Fruit fly (Drosophila melanogaster) whole organism, embryonic: Measurements from ENCODE around the gene CG43689.

Experiments
- Bdp1 ChIP-seq: fragments of 200-800 bp; sonication (Bioruptor generic); optimal IDR thresholded peaks from 3 replicates; lab custom pipeline; 2016; ENCODE audit warnings: missing biosample characterization, missing genetic modification characterization
- Bgb ChIP-seq: fragments of 200-800 bp; sonication (Bioruptor generic); IDR thresholded peaks from 2 replicates; pipeline ENCODE4 v1.3.6; 2022; ENCODE audit warnings: missing biosample characterization, missing genetic modification characterization; ENCODE audit not compliant: partially characterized antibody
- CG10431 ChIP-seq: fragments of 200-800 bp; sonication (Bioruptor generic); optimal IDR thresholded peaks from 3 replicates; lab custom pipeline; 2018; ENCODE audit warnings: missing biosample characterization, mild to moderate bottlenecking, missing genetic modification characterization
- CG11456 ChIP-seq: fragments of 200-800 bp; sonication (Bioruptor generic); IDR thresholded peaks from 3 replicates; pipeline ENCODE4 v1.3.6; 2022; ENCODE audit warnings: missing biosample characterization, missing genetic modification characterization
- CG12659 ChIP-seq: fragments of 200-800 bp; sonication (Bioruptor generic); optimal IDR thresholded peaks from 3 replicates; lab custom pipeline; 2017; ENCODE audit warnings: mild to moderate bottlenecking, missing biosample characterization, missing genetic modification reagents, missing genetic modification characterization
- CG15073 ChIP-seq: fragments of 200-800 bp; sonication (Bioruptor generic); optimal IDR thresholded peaks from 2 replicates; lab custom pipeline; 2016; ENCODE audit warnings: missing biosample characterization, missing genetic modification characterization
- CG16863 ChIP-seq: fragments of 200-800 bp; sonication (Bioruptor generic); optimal IDR thresholded peaks from 3 replicates; lab custom pipeline; 2016; ENCODE audit warnings: missing biosample characterization, missing genetic modification characterization
- CG17385 ChIP-seq: fragments of 200-800 bp; sonication (Bioruptor generic); optimal IDR thresholded peaks from 3 replicates; lab custom pipeline; 2018; ENCODE audit warnings: missing biosample characterization, mild to moderate bottlenecking, missing genetic modification characterization
- CG17912 ChIP-seq: fragments of 200-800 bp; sonication (Bioruptor generic); optimal IDR thresholded peaks from 2 replicates; lab custom pipeline; 2018; ENCODE audit warnings: missing biosample characterization, mild to moderate bottlenecking, missing genetic modification characterization
- CG2889 ChIP-seq: fragments of 200-800 bp; sonication (Bioruptor generic); IDR thresholded peaks from 3 replicates; pipeline ENCODE4 v1.3.6; 2022; ENCODE audit warnings: missing biosample characterization, missing genetic modification characterization
- CG32772 ChIP-seq: fragments of 200-800 bp; sonication (Bioruptor generic); IDR thresholded peaks from 2 replicates; pipeline ENCODE4 v1.3.6; 2022; ENCODE audit warnings: missing biosample characterization, missing genetic modification characterization
- CG33557 ChIP-seq: fragments of 200-800 bp; sonication (Bioruptor generic); optimal IDR thresholded peaks from 2 replicates; lab custom pipeline; 2019; ENCODE audit warnings: missing biosample characterization, mild to moderate bottlenecking, missing genetic modification characterization, moderate library complexity
- CG4854 ChIP-seq: fragments of 200-800 bp; sonication (Bioruptor generic); optimal IDR thresholded peaks from 2 replicates; lab custom pipeline; 2016; ENCODE audit warnings: missing biosample characterization, missing genetic modification characterization, inconsistent platforms
- CG6654 ChIP-seq: fragments of 200-800 bp; sonication (Bioruptor generic); optimal IDR thresholded peaks from 2 replicates; lab custom pipeline; 2017; ENCODE audit warnings: missing biosample characterization, mild to moderate bottlenecking, missing genetic modification characterization
- CG6791 ChIP-seq: fragments of 200-800 bp; sonication (Bioruptor generic); IDR thresholded peaks from 3 replicates; pipeline ENCODE4 v1.3.6; 2022; ENCODE audit warnings: missing biosample characterization, missing genetic modification characterization; ENCODE audit not compliant: partially characterized antibody
- CG6813 ChIP-seq: fragments of 200-800 bp; sonication (Bioruptor generic); optimal IDR thresholded peaks from 2 replicates; lab custom pipeline; 2017; ENCODE audit warnings: missing biosample characterization, missing genetic modification characterization, mild to moderate bottlenecking, moderate library complexity, missing genetic modification reagents
- CG7271 ChIP-seq: fragments of 200-800 bp; sonication (Bioruptor generic); optimal IDR thresholded peaks from 2 replicates; lab custom pipeline; 2018; ENCODE audit warnings: missing biosample characterization, mild to moderate bottlenecking, missing genetic modification characterization, moderate library complexity
- CG7839 ChIP-seq: fragments of 200-800 bp; sonication (Bioruptor generic); optimal IDR thresholded peaks from 3 replicates; lab custom pipeline; 2018; ENCODE audit warnings: missing biosample characterization, mild to moderate bottlenecking, missing genetic modification characterization, moderate library complexity
- CG7963 ChIP-seq: fragments of 200-800 bp; sonication (Bioruptor generic); IDR thresholded peaks from 3 replicates; pipeline ENCODE4 v1.3.6; 2022; ENCODE audit warnings: missing biosample characterization, missing genetic modification characterization; ENCODE audit not compliant: partially characterized antibody
- CG7987 ChIP-seq: fragments of 200-800 bp; sonication (Bioruptor generic); optimal IDR thresholded peaks from 2 replicates; lab custom pipeline; 2018; ENCODE audit warnings: missing biosample characterization, mild to moderate bottlenecking, missing genetic modification characterization, moderate library complexity
- CG8924 ChIP-seq: fragments of 200-800 bp; optimal IDR thresholded peaks from 3 replicates; lab custom pipeline; 2019; ENCODE audit warnings: missing biosample characterization, mild to moderate bottlenecking, missing genetic modification characterization, moderate library complexity
- Dbx ChIP-seq: fragments of 200-800 bp; sonication (Bioruptor generic); IDR thresholded peaks from 3 replicates; pipeline ENCODE4 v1.3.6; 2022; ENCODE audit warnings: missing biosample characterization, missing genetic modification characterization
- Dref ChIP-seq: fragments of 200-800 bp; sonication (Bioruptor generic); IDR thresholded peaks from 2 replicates; pipeline ENCODE4 v1.3.6; 2022; ENCODE audit warnings: missing biosample characterization, missing genetic modification characterization
- Ets97D ChIP-seq: fragments of 200-800 bp; sonication (Bioruptor generic); optimal IDR thresholded peaks from 3 replicates; lab custom pipeline; 2016; ENCODE audit warnings: missing biosample characterization, missing genetic modification characterization
- Fer1 ChIP-seq: fragments of 200-800 bp; sonication (Bioruptor generic); optimal IDR thresholded peaks from 2 replicates; lab custom pipeline; 2017; ENCODE audit warnings: missing biosample characterization, mild to moderate bottlenecking, missing genetic modification characterization
- Lim3 ChIP-seq: fragments of 200-800 bp; sonication (Bioruptor generic); IDR thresholded peaks from 2 replicates; pipeline ENCODE4 v1.3.6; 2022; ENCODE audit warnings: missing biosample characterization, missing genetic modification characterization
- Oli ChIP-seq: fragments of 200-800 bp; sonication (Bioruptor generic); optimal IDR thresholded peaks from 2 replicates; lab custom pipeline; 2018; ENCODE audit warnings: missing biosample characterization, mild to moderate bottlenecking, missing genetic modification characterization, moderate library complexity
- Opbp ChIP-seq: fragments of 200-800 bp; sonication (Bioruptor generic); IDR thresholded peaks from 3 replicates; pipeline ENCODE4 v1.3.6; 2022; ENCODE audit warnings: missing biosample characterization, missing genetic modification characterization; ENCODE audit not compliant: partially characterized antibody
- Scr ChIP-seq: fragments of 200-800 bp; sonication (Bioruptor generic); IDR thresholded peaks from 2 replicates; pipeline ENCODE4 v1.3.6; 2022; ENCODE audit warnings: missing biosample characterization, missing genetic modification characterization; ENCODE audit not compliant: partially characterized antibody
- Sin3A ChIP-seq: fragments of >200 bp; optimal IDR thresholded peaks from 2 replicates; lab custom pipeline; 2018
- aop ChIP-seq: fragments of 200-800 bp; sonication (Bioruptor generic); IDR thresholded peaks from 2 replicates; pipeline ENCODE4 v1.3.6; 2022; ENCODE audit warnings: missing biosample characterization, missing genetic modification characterization
- ap ChIP-seq: fragments of 200-800 bp; sonication (Bioruptor generic); IDR thresholded peaks from 2 replicates; pipeline ENCODE4 v1.3.6; 2022; ENCODE audit warnings: missing biosample characterization, missing genetic modification characterization
- cad ChIP-seq: fragments of >200 bp; optimal IDR thresholded peaks from 2 replicates; lab custom pipeline; 2017; ENCODE audit warnings: missing biosample characterization, missing genetic modification characterization
- cato ChIP-seq: fragments of 200-800 bp; sonication (Bioruptor generic); optimal IDR thresholded peaks from 2 replicates; lab custom pipeline; 2016; ENCODE audit warnings: missing biosample characterization, missing genetic modification characterization, borderline replicate concordance
- chinmo ChIP-seq: fragments of 200-800 bp; sonication (Bioruptor generic); IDR thresholded peaks from 4 replicates; pipeline ENCODE4 v1.3.6; 2022; ENCODE audit warnings: missing biosample characterization, missing genetic modification characterization; ENCODE audit not compliant: partially characterized antibody
- crp ChIP-seq, 2 experiments: fragments of 200-800 bp; sonication (Bioruptor generic); optimal IDR thresholded peaks; 2 replicates in 1 of 2; 3 replicates in 1 of 2; lab custom pipeline; 2017; ENCODE audit warnings: missing biosample characterization in 2 of 2, missing genetic modification characterization in 2 of 2, mild to moderate bottlenecking in 1 of 2, moderate library complexity in 1 of 2
- disco-r ChIP-seq: fragments of 200-800 bp; sonication (Bioruptor generic); optimal IDR thresholded peaks from 2 replicates; lab custom pipeline; 2016; ENCODE audit warnings: missing biosample characterization, missing genetic modification characterization
- dysf ChIP-seq: fragments of 200-800 bp; sonication (Bioruptor generic); IDR thresholded peaks from 3 replicates; pipeline ENCODE4 v1.3.6; 2022; ENCODE audit warnings: missing biosample characterization, missing genetic modification characterization
- gcm ChIP-seq: fragments of 200-800 bp; sonication (Bioruptor generic); optimal IDR thresholded peaks from 2 replicates; lab custom pipeline; 2019; ENCODE audit warnings: missing biosample characterization, mild to moderate bottlenecking, missing genetic modification characterization, moderate library complexity
- gcm2 ChIP-seq: fragments of 200-800 bp; sonication (Bioruptor generic); optimal IDR thresholded peaks from 2 replicates; lab custom pipeline; 2016; ENCODE audit warnings: missing biosample characterization, missing genetic modification characterization
- gsb ChIP-seq: fragments of 200-800 bp; sonication (Bioruptor generic); IDR thresholded peaks from 2 replicates; pipeline ENCODE4 v1.3.6; 2022; ENCODE audit warnings: missing biosample characterization, missing genetic modification characterization
- klu ChIP-seq: fragments of 200-800 bp; sonication (Bioruptor generic); IDR thresholded peaks from 2 replicates; pipeline ENCODE4 v1.3.6; 2022; ENCODE audit warnings: missing biosample characterization, missing genetic modification characterization
- kni ChIP-seq: fragments of 200-800 bp; sonication (Bioruptor generic); optimal IDR thresholded peaks from 3 replicates; lab custom pipeline; 2017; ENCODE audit warnings: mild to moderate bottlenecking, missing biosample characterization, missing genetic modification reagents, missing genetic modification characterization
- lov ChIP-seq, 2 experiments: fragments of 200-800 bp in 1 of 2; fragments of >200 bp in 1 of 2; sonication (Bioruptor generic) in 1 of 2; IDR thresholded peaks in 1 of 2; optimal IDR thresholded peaks in 1 of 2; 2 replicates in 1 of 2; 3 replicates in 1 of 2; pipeline versions ENCODE4 v1.3.6 to Lab custom; 2017 to 2022; ENCODE audit warnings: missing biosample characterization in 1 of 2, missing genetic modification characterization in 1 of 2
- luna ChIP-seq: fragments of 200-800 bp; sonication (Bioruptor generic); optimal IDR thresholded peaks from 2 replicates; lab custom pipeline; 2016; ENCODE audit warnings: missing biosample characterization, missing genetic modification characterization
- prd ChIP-seq, 3 experiments: fragments of >200 bp in 2 of 3; fragments of 200-800 bp in 1 of 3; sonication (Bioruptor generic) in 1 of 3; optimal IDR thresholded peaks in 2 of 3; IDR thresholded peaks in 1 of 3; 2 replicates in 2 of 3; 3 replicates in 1 of 3; pipeline versions ENCODE4 v1.3.6 to Lab custom; 2017 to 2022; ENCODE audit warnings: missing biosample characterization in 1 of 3, missing genetic modification characterization in 1 of 3
- stwl ChIP-seq: fragments of 200-800 bp; sonication (Bioruptor generic); optimal IDR thresholded peaks from 3 replicates; lab custom pipeline; 2018; ENCODE audit warnings: missing biosample characterization, mild to moderate bottlenecking, missing genetic modification characterization, moderate library complexity
- vnd ChIP-seq: fragments of 200-800 bp; sonication (Bioruptor generic); IDR thresholded peaks from 3 replicates; pipeline ENCODE4 v1.3.6; 2022; ENCODE audit warnings: missing biosample characterization, missing genetic modification characterization; ENCODE audit not compliant: partially characterized antibody
- yki ChIP-seq: fragments of >200 bp; optimal IDR thresholded peaks from 3 replicates; lab custom pipeline; 2018

CG43689 gene

DNA sequence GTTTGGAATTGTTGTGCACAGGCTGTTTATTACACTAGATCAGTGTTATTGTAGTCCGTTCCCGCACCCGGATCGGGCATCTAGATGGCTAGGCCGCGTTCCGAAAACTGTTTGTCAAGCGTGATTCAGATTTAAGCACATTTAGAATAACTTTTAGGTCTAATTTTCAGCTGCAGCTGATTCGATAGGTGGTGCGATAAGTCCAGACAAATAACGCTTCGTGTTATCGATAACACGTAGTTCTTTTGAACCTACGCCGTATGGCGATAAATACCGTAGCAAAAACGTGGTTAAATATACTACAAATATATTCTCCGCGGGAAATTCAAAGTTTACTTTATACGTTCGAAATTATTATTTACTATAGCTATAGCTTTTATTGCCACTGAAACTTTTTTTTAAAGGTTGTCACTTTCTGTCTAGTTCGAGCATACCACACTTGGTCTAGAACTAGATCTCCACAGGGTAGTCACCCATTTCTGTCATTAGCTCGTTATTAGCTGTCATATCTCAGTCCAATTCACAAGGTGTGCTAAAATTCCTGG is 25.4 kb downstream of the CG43689 start, which contains the start of the genes Cmtr1 and CG15375 (continued):
- TF ChIP-seq chinmo (peak; percentile 74; the same call in 3 of the 4 replicates), kni (GFP tag; lab: Kevin White, UChicago) (no peak), luna (GFP tag; lab: Kevin White, UChicago) (no peak), crp (GFP tag; optimal IDR thresholded peaks at IDR 0.05; lab: Kevin White, UChicago) (peak in 1 of 2 experiments; percentile 64), CG6813 (no peak), aop (GFP tag; lab: Robert Waterston, UW) (no peak), stwl (peak; percentile 60), CG6654 (GFP tag; lab: Kevin White, UChicago) (no peak), CG7987 (GFP tag; lab: Kevin White, UChicago) (no peak), dysf (no peak), cato (no peak), Oli (tag; lab: Kevin White, UChicago) (no peak), gcm (no peak), Lim3 (no peak), CG10431 (GFP tag; lab: Kevin White, UChicago) (no peak), Fer1 (GFP tag; lab: Kevin White, UChicago) (no peak), CG16863 (GFP tag; lab: Kevin White, UChicago) (no peak), Ets97D (GFP tag; lab: Kevin White, UChicago) (no peak), vnd (GFP tag; lab: Robert Waterston, UW) (peak; percentile 71), CG32772 (GFP tag; lab: Robert Waterston, UW) (no peak), CG7271 (tag; lab: Kevin White, UChicago) (no peak), cad (no peak), prd (optimal IDR thresholded peaks at IDR 0.05; lab: Kevin White, UChicago) (no peak), prd (GFP tag; IDR thresholded peaks at IDR 0.05; lab: Robert Waterston, UW) (no peak), Dbx (GFP tag; lab: Robert Waterston, UW) (no peak), lov (optimal IDR thresholded peaks at IDR 0.05; lab: Kevin White, UChicago) (no peak), lov (GFP tag; IDR thresholded peaks at IDR 0.05; lab: Robert Waterston, UW) (no peak), Sin3A (lab: Kevin White, UChicago) (peak; percentile 2), yki (lab: Kevin White, UChicago) (no peak), Opbp (GFP tag; lab: Robert Waterston, UW) (peak; percentile 81), CG4854 (GFP tag; lab: Kevin White, UChicago) (no peak), gcm2 (no peak), gsb (GFP tag; lab: Robert Waterston, UW) (no peak), Dref (GFP tag; lab: Robert Waterston, UW) (peak; percentile 87), CG6791 (GFP tag; lab: Robert Waterston, UW) (peak; percentile 80), CG8924 (no peak), CG7963 (GFP tag; lab: Robert Waterston, UW) (peak; percentile 74), CG12659 (GFP tag; lab: Kevin White, UChicago) (peak; percentile 14), CG33557 (GFP tag; lab: Kevin White, UChicago) (no peak), Bgb (GFP tag; lab: Robert Waterston, UW) (peak; percentile 84), CG11456 (GFP tag; lab: Robert Waterston, UW) (no peak), CG17385 (GFP tag; lab: Kevin White, UChicago) (no peak), CG15073 (GFP tag; lab: Kevin White, UChicago) (no peak), CG7839 (no peak), CG17912 (GFP tag; lab: Kevin White, UChicago) (no peak), Scr (GFP tag; lab: Robert Waterston, UW) (peak; percentile 77), Bdp1 (GFP tag; lab: Kevin White, UChicago) (no peak), klu (GFP tag; lab: Robert Waterston, UW) (no peak), disco-r (GFP tag; lab: Kevin White, UChicago) (no peak), ap (GFP tag; lab: Robert Waterston, UW) (no peak), CG2889 (GFP tag; lab: Robert Waterston, UW) (no peak)
